Worm (Caenorhabditis elegans): ENCODE results near the gene flp-5.
A peak's percentile ranks its signal among the peaks of the same experiment; 100 is the strongest.

flp-5 gene

DNA sequence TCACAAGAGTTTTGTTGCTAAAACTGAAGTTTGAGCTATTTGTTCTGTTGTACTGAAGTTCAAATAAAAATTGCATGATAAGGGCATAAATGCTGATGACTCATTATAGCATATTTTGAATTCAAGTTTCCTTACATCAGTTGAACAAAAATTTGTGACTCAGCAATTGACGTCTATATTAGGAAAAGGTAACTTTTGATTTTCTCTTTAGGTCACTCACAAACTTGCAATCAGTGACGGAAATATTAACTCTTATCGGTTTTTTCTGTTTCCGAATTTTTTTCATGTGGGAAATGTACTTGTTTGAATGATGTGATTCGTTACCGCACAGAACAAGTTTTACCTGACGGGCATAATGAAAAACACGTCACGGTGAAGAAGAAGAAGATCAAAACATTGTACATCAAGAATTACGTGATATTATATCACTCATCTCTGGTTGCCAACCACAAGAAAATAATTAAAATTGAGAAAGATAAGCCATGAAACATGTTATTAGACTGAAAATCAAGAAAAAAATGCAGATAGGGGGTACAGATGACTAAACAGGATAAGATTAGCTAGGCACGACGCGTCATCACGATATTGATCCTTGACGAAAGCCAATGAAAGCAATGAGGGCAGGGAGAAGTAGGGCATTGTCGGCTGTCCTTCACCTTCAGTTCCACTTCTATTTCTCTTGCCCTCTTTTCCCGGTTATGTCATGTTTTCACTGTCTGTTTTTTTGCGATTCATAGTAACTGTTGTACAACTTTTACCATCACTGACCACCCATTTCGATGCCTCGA lies 35.8 kb downstream of the flp-5 start:
- no peak for TF ChIP-seq ceh-22 (tag; optimal IDR thresholded peaks at IDR 0.05)
- no peak for TF ChIP-seq zip-5 (tag; optimal IDR thresholded peaks at IDR 0.05)
- no peak for TF ChIP-seq ceh-9 (tag; optimal IDR thresholded peaks at IDR 0.05)
- no peak for TF ChIP-seq ref-2 (tag; optimal IDR thresholded peaks at IDR 0.05)
- TF ChIP-seq rnt-1 (tag; optimal IDR thresholded peaks at IDR 0.05): no peak
- no peak for TF ChIP-seq K09A11.1 (tag; optimal IDR thresholded peaks at IDR 0.05; ENCODE audit: insufficient read depth)
- TF ChIP-seq odd-2 (tag; optimal IDR thresholded peaks at IDR 0.05): no peak
- TF ChIP-seq ceh-2 (tag; optimal IDR thresholded peaks at IDR 0.05): no peak
- TF ChIP-seq ceh-48 (tag; optimal IDR thresholded peaks at IDR 0.05): no peak
- no peak for TF ChIP-seq pqm-1 (tag; optimal IDR thresholded peaks at IDR 0.05)
- no peak for TF ChIP-seq eyg-1 (tag; optimal IDR thresholded peaks at IDR 0.05)
- no peak for TF ChIP-seq pat-9 (tag; optimal IDR thresholded peaks at IDR 0.05)
- TF ChIP-seq pag-3 (tag; optimal IDR thresholded peaks at IDR 0.05; ENCODE audit: borderline replicate concordance): no peak
- TF ChIP-seq nhr-232 (tag; optimal IDR thresholded peaks at IDR 0.05): no peak
- TF ChIP-seq hlh-13 (GFP tag; optimal IDR thresholded peaks at IDR 0.05): no peak

DNA sequence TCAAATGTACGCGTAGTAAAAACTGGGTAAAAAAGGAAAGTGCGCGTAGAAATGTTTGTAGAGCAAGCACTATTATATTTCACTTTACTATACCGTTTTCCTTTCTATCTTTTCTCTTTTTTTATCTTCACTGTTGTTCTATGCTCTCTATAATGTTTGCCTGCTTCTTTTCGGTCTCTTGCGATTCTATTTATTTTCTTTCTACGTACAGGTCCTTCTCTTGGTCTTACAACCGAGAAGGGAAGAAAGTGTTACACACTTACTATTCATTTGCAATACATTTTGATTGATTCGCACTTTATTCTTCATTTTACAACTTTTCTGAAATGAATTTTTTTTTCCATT lies 36.4 kb downstream of the flp-5 start:
- TF ChIP-seq dve-1 (tag; optimal IDR thresholded peaks at IDR 0.05): peak; percentile 9
- TF ChIP-seq hlh-30 (tag; optimal IDR thresholded peaks at IDR 0.05; ENCODE audit: insufficient read depth): no peak
- no peak for TF ChIP-seq ceh-14 (tag; optimal IDR thresholded peaks at IDR 0.05)
- TF ChIP-seq pax-1 (tag; optimal IDR thresholded peaks at IDR 0.05): peak; percentile 37
- no peak for TF ChIP-seq ceh-19 (GFP tag; optimal IDR thresholded peaks at IDR 0.05)
- no peak for TF ChIP-seq nhr-11 (tag; optimal IDR thresholded peaks at IDR 0.05)

DNA sequence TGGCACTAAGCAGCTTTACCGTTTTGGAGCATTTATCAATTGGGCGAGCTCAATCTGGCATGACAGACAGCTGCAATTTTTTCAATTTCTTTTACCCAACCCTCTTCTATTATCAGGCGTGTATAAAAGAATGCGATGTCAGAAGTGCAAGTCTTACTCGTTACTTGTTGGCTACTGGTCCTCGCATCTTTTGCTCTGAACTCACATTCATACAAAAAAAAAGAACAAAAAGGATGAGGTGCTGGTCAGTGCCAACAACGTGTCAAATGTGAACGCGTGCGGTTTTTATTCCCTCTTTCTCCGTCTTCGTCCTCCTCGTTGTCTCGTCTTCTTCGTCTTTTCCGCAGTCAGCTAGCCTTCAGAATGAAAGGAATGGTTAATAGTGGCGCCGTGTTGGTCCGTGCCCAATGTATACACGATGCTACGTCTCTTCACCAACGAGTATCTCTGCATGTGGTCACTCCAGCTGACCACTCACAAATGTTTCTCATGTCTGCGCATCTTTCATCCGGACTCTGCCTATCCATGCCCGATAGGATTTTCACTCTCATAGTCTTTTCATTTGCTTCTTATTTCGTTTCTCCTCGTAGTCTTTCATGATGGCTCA lies 37.9 kb downstream of the flp-5 start:
- peak; percentile 12 for TF ChIP-seq hlh-30 (tag; optimal IDR thresholded peaks at IDR 0.05; ENCODE audit: insufficient read depth)
- TF ChIP-seq eyg-1 (tag; optimal IDR thresholded peaks at IDR 0.05): no peak
- peak; percentile 71 for TF ChIP-seq ceh-31 (tag; optimal IDR thresholded peaks at IDR 0.05)
- TF ChIP-seq ceh-34 (tag; optimal IDR thresholded peaks at IDR 0.05): peak; percentile 45
- TF ChIP-seq hlh-6 (tag; optimal IDR thresholded peaks at IDR 0.05): peak; percentile 47
- peak; percentile 32 for TF ChIP-seq rnt-1 (tag; optimal IDR thresholded peaks at IDR 0.05)
- TF ChIP-seq tbx-2 (tag; optimal IDR thresholded peaks at IDR 0.05): peak; percentile 32
- peak; percentile 86 for TF ChIP-seq F13H6.1 (tag; optimal IDR thresholded peaks at IDR 0.05)
- TF ChIP-seq ceh-18 (tag; optimal IDR thresholded peaks at IDR 0.05): peak; percentile 2
- no peak for TF ChIP-seq unc-86 (tag; optimal IDR thresholded peaks at IDR 0.05)
- peak; percentile 86 for TF ChIP-seq nfya-1 (tag; optimal IDR thresholded peaks at IDR 0.05)
- peak; percentile 39 for TF ChIP-seq ceh-19 (GFP tag; optimal IDR thresholded peaks at IDR 0.05)
- no peak for TF ChIP-seq ets-4 (tag; optimal IDR thresholded peaks at IDR 0.05)

DNA sequence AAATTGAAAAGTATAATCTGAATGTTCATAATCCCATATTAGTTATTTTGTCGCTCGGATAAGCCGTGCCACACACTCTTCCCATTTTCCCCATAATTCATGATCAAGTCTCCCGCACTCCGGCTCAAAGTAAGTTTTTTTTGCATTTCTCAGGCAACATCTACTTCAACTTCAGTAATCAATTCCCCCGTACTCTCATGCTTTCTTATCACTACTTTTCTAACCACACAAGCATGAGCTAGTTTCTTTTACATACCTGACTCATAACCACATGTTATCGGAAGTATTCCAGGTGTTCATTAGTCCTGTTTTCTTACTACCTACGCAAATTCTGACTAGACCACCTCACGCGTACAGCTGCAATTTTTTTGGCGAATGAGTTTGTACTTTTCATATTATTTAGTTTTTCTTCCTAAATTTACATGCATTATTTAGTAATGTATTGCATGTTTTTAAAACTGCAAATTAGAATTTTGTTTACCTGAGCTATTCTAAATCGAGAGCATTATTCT lies 38.5 kb downstream of the flp-5 start:
- no peak for TF ChIP-seq fkh-6 (tag; optimal IDR thresholded peaks at IDR 0.05)
- TF ChIP-seq K02D7.2 (tag; optimal IDR thresholded peaks at IDR 0.05): no peak
- no peak for TF ChIP-seq lim-6 (tag; optimal IDR thresholded peaks at IDR 0.05)

DNA sequence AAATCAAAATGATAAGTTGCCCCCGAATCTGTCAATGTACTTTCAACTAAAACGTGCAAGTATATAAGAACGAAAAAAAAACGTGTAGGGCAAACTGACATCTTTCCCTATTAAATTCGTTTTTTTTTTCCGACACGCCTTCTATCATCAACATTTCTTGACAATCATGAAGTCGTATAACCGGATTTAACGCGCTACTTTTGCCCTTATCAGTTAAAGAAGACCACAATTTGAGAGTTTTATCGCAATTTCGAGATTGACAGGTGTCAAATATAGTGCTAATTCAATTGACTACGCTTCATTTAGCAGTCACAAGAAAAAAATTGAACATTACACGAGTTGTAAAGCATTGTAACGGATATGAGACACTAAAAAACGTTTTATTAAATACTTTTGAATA lies 39.1 kb downstream of the flp-5 start:
- TF ChIP-seq nhr-11 (tag; optimal IDR thresholded peaks at IDR 0.05): no peak
- no peak for TF ChIP-seq che-1 (tag; optimal IDR thresholded peaks at IDR 0.05)
- TF ChIP-seq ceh-45 (GFP tag; IDR thresholded peaks at IDR 0.05): no peak
- no peak for TF ChIP-seq unc-42 (tag; optimal IDR thresholded peaks at IDR 0.05)
- no peak for TF ChIP-seq ceh-22 (tag; optimal IDR thresholded peaks at IDR 0.05)
- TF ChIP-seq pha-4 (tag; optimal IDR thresholded peaks at IDR 0.05): no peak
- TF ChIP-seq lim-6 (tag; optimal IDR thresholded peaks at IDR 0.05): no peak
- no peak for TF ChIP-seq ceh-9 (tag; optimal IDR thresholded peaks at IDR 0.05)
- no peak for TF ChIP-seq ahr-1 (tag; optimal IDR thresholded peaks at IDR 0.05)
- no peak for TF ChIP-seq odd-2 (tag; optimal IDR thresholded peaks at IDR 0.05)
